Comparison of ENCODE assay signal across 2 worm cellular contexts in the genomic region with DNA sequence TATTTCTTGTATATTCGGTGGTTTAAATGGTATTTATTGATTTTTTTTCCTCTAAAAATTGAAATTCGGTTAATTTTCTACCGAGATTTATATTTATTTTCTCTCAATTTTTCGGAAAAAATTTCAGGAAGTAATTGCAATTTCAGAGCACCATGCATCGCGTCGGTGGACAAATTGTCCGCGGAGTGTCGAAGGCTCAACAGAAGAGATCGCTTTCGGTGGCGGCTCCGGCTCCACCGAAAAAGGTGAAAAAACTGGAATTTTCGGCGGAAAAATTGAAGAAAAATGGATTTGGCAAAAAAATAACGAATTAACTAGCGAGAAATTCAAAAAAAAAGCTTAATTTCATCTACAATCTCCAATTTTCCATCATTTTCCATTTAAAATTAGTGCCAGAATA.
TF ChIP-seq lines count a peak whose summit lies in the region.

A gene (plus strand): TSS at position 147 of the 400 bp plus-strand sequence.

TF ChIP-seq in whole organism, L4 larva, 104 proteins besides CTCF, POLR2A, EP300 and RAD21:
- TF ChIP-seq ztf-11 (tag; optimal IDR thresholded peaks at IDR 0.05; lab: Kevin White, UChicago) (no peak), pha-4 (GFP tag; IDR thresholded peaks at IDR 0.05; lab: Robert Waterston, UW) (0 out of 2 replicates have a peak, but pooled peaks have one; percentile 27), pha-4 (tag; optimal IDR thresholded peaks at IDR 0.05; lab: Kevin White, UChicago) (no peak), daf-16 (GFP tag; optimal IDR thresholded peaks at IDR 0.05; lab: Kevin White, UChicago) (no peak), daf-16 (tag; optimal IDR thresholded peaks at IDR 0.05; lab: Kevin White, UChicago) (no peak), unc-39 (tag; optimal IDR thresholded peaks at IDR 0.05; lab: Kevin White, UChicago) (no peak), madf-5 (GFP tag; IDR thresholded peaks at IDR 0.05; lab: Robert Waterston, UW) (no peak), unc-62 (GFP tag; optimal IDR thresholded peaks at IDR 0.05 in 1 of 2; lab: Kevin White, UChicago) (peak in 1 of 2 experiments; percentile 61), unc-62 (tag; optimal IDR thresholded peaks at IDR 0.05; lab: Kevin White, UChicago) (no peak), hlh-30 (tag; optimal IDR thresholded peaks at IDR 0.05; lab: Kevin White, UChicago; ENCODE audit: insufficient read depth) (no peak), lin-38 (GFP tag; IDR thresholded peaks at IDR 0.05; lab: Robert Waterston, UW) (0 out of 2 replicates have a peak, but pooled peaks have one; percentile 18), hif-1 (tag; optimal IDR thresholded peaks at IDR 0.05; lab: Kevin White, UChicago) (no peak)
TF ChIP-seq in whole organism, L4 larva: peak in this region for 3.

TF ChIP-seq in whole organism, young adult, 124 proteins besides CTCF, POLR2A, EP300 and RAD21:
- TF ChIP-seq nhr-120 (GFP tag; IDR thresholded peaks at IDR 0.05; lab: Robert Waterston, UW) (0 out of 2 replicates have a peak, but pooled peaks have one; percentile 37), lin-54 (GFP tag; optimal IDR thresholded peaks at IDR 0.05; lab: Kevin White, UChicago) (peak; percentile 7), Y53G8AR.9 (GFP tag; conservative IDR thresholded peaks at IDR 0.05; lab: Robert Waterston, UW) (0 out of 2 replicates have a peak, but pooled peaks have one; percentile 33), egrh-3 (GFP tag; IDR thresholded peaks at IDR 0.05; lab: Robert Waterston, UW) (no peak), nhr-90 (tag; optimal IDR thresholded peaks at IDR 0.05; lab: Kevin White, UChicago) (no peak), athp-1 (tag; optimal IDR thresholded peaks at IDR 0.05; lab: Kevin White, UChicago) (peak; percentile 31), pha-4 (tag; optimal IDR thresholded peaks at IDR 0.05; lab: Kevin White, UChicago) (no peak), madf-6 (GFP tag; IDR thresholded peaks at IDR 0.05; lab: Robert Waterston, UW) (peak; percentile 32; the same call in 1 of the 2 replicates), F52B5.7 (tag; optimal IDR thresholded peaks at IDR 0.05; lab: Kevin White, UChicago) (peak; percentile 50), B0336.3 (GFP tag; IDR thresholded peaks at IDR 0.05; lab: Robert Waterston, UW) (0 out of 2 replicates have a peak, but pooled peaks have one; percentile 46), mcd-1 (GFP tag; IDR thresholded peaks at IDR 0.05; lab: Robert Waterston, UW) (peak; percentile 51), akir-1 (GFP tag; optimal IDR thresholded peaks at IDR 0.05; lab: Kevin White, UChicago) (no peak)
